Worm (Caenorhabditis elegans) whole organism, L2 larva: Measurements from ENCODE around the gene W05E10.5.

Source experiments
- R02D3.7 ChIP-seq: fragments of 150-350 bp; optimal IDR thresholded peaks from 2 replicates; lab custom pipeline; 2014; ENCODE audit warnings: missing biosample characterization, missing genetic modification characterization
- lsy-2 ChIP-seq, 2 experiments: fragments of 150-350 bp in 1 of 2; sonication (generic microtip) in 1 of 2; optimal IDR thresholded peaks; 2 replicates each; lab custom pipeline; 2014 to 2017; ENCODE audit warnings: missing biosample characterization in 2 of 2, missing genetic modification characterization in 2 of 2
- zag-1 ChIP-seq: fragments of 150-350 bp; optimal IDR thresholded peaks from 2 replicates; lab custom pipeline; 2014; ENCODE audit warnings: missing biosample characterization, missing genetic modification characterization

DNA sequence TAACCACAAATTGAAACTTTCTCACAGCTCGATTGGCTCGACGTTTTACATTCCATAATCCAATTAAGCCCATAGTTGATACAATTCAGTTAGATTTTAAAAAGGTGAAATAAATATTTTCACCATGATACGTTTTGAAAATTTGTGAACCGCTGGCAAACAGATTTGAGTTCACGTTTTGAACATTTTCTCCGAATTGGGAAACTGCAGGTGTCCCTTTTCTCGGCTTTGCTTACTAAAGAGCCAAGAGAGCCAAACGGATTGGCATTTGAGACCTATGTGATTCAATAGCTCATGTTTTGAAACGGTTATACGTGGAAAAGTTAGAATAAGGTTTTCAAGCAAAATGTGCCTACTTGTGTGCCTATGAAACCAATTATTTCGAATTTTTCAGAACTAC is 41.4 kb upstream of the W05E10.5 start, which contains the start of gene spe-42:
- TF ChIP-seq zag-1 (tag; lab: Kevin White, UChicago) (no peak), R02D3.7 (tag; lab: Kevin White, UChicago) (no peak), lsy-2 (tag; optimal IDR thresholded peaks at IDR 0.05; lab: Kevin White, UChicago) (no peak)
